Worm (Caenorhabditis elegans) whole organism, L3 larva: ENCODE measurements around the gene Y110A2AL.2.

Experiments
- ama-1 ChIP-seq: fragments of 150-350 bp; optimal IDR thresholded peaks from 2 replicates; lab custom pipeline; 2018
- egl-27 ChIP-seq: sonication (generic microtip); optimal IDR thresholded peaks from 4 replicates; lab custom pipeline; 2017; ENCODE audit warnings: missing biosample characterization, missing genetic modification reagents, missing genetic modification characterization
- elt-2 ChIP-seq: sonication (generic microtip); optimal IDR thresholded peaks from 2 replicates; lab custom pipeline; 2016; ENCODE audit warnings: missing genetic modification reagents, mild to moderate bottlenecking, missing genetic modification characterization, missing compliant biosample characterization
- fkh-10 ChIP-seq: sonication (generic microtip); optimal IDR thresholded peaks from 2 replicates; lab custom pipeline; 2017; ENCODE audit warnings: missing biosample characterization, missing genetic modification reagents, missing genetic modification characterization
- fos-1 ChIP-seq: fragments of 150-350 bp; optimal IDR thresholded peaks from 2 replicates; lab custom pipeline; 2014; ENCODE audit warnings: missing biosample characterization, missing genetic modification characterization
- jun-1 ChIP-seq: fragments of 150-350 bp; optimal IDR thresholded peaks from 2 replicates; lab custom pipeline; 2014; ENCODE audit warnings: missing biosample characterization, missing genetic modification reagents, missing genetic modification characterization
- mml-1 ChIP-seq: fragments of 150-350 bp; sonication (generic microtip); optimal IDR thresholded peaks from 3 replicates; lab custom pipeline; 2014; ENCODE audit warnings: missing biosample characterization, missing genetic modification characterization
- nhr-12 ChIP-seq: fragments of 150-350 bp; optimal IDR thresholded peaks from 2 replicates; lab custom pipeline; 2014; ENCODE audit warnings: missing biosample characterization, missing genetic modification characterization
- nhr-77 ChIP-seq: fragments of 150-350 bp; optimal IDR thresholded peaks from 2 replicates; lab custom pipeline; 2014; ENCODE audit warnings: missing biosample characterization, missing genetic modification characterization
- skn-1 ChIP-seq: fragments of 150-350 bp; optimal IDR thresholded peaks from 2 replicates; lab custom pipeline; 2014; ENCODE audit warnings: missing biosample characterization, missing genetic modification characterization
- ztf-11 ChIP-seq: fragments of 150-350 bp; optimal IDR thresholded peaks from 2 replicates; lab custom pipeline; 2014; ENCODE audit warnings: missing biosample characterization, missing genetic modification characterization
- ztf-4 ChIP-seq: fragments of 150-350 bp; optimal IDR thresholded peaks from 2 replicates; lab custom pipeline; 2014; ENCODE audit warnings: missing biosample characterization, missing genetic modification characterization

- no peak for TF ChIP-seq elt-2 (tag; lab: Kevin White, UChicago)
- TF ChIP-seq nhr-12 (tag; lab: Kevin White, UChicago): no peak
- no peak for TF ChIP-seq ztf-11
- no peak for TF ChIP-seq ztf-4 (tag; lab: Kevin White, UChicago)
- TF ChIP-seq ama-1 (lab: Kevin White, UChicago): no peak
- no peak for TF ChIP-seq mml-1 (tag; lab: Kevin White, UChicago)
- no peak for TF ChIP-seq egl-27
- TF ChIP-seq fkh-10 (GFP tag; lab: Kevin White, UChicago): no peak
- no peak for TF ChIP-seq skn-1 (tag; lab: Kevin White, UChicago)
- TF ChIP-seq fos-1 (tag; lab: Kevin White, UChicago): no peak
- TF ChIP-seq jun-1: no peak
- no peak for TF ChIP-seq nhr-77
Measured at ce11 chrII:2846552-2846951, 21.2 kb upstream of the Y110A2AL.2 start.
